Fruit fly (Drosophila melanogaster) whole organism, embryonic: ENCODE measurements around the gene CG34135.

Experiments
- Abd-B ChIP-seq: fragments of 200-800 bp; sonication (Bioruptor generic); optimal IDR thresholded peaks from 2 replicates; lab custom pipeline; 2018; ENCODE audit warnings: missing biosample characterization, mild to moderate bottlenecking, missing genetic modification characterization, moderate library complexity
- CG11247 ChIP-seq: fragments of 200-800 bp; sonication (Bioruptor generic); IDR thresholded peaks from 2 replicates; pipeline ENCODE4 v1.3.6; 2022; ENCODE audit warnings: missing biosample characterization, missing genetic modification characterization
- CG12071 ChIP-seq: fragments of 200-800 bp; sonication (Bioruptor generic); optimal IDR thresholded peaks from 3 replicates; lab custom pipeline; 2018; ENCODE audit warnings: missing biosample characterization, mild to moderate bottlenecking, missing genetic modification characterization
- CG12744 ChIP-seq: fragments of 200-800 bp; sonication (Bioruptor generic); optimal IDR thresholded peaks from 2 replicates; lab custom pipeline; 2016; ENCODE audit warnings: missing biosample characterization, missing genetic modification characterization
- CG12769 ChIP-seq: fragments of 200-800 bp; sonication (Bioruptor generic); optimal IDR thresholded peaks from 2 replicates; lab custom pipeline; 2019; ENCODE audit warnings: missing biosample characterization, mild to moderate bottlenecking, missing genetic modification characterization, moderate library complexity
- CG14965 ChIP-seq: fragments of 200-800 bp; sonication (Bioruptor generic); optimal IDR thresholded peaks from 2 replicates; lab custom pipeline; 2016; ENCODE audit warnings: missing biosample characterization, missing genetic modification characterization, borderline replicate concordance
- CG15479 ChIP-seq: fragments of 200-800 bp; sonication (Bioruptor generic); optimal IDR thresholded peaks from 3 replicates; lab custom pipeline; 2019; ENCODE audit warnings: missing biosample characterization, mild to moderate bottlenecking, missing genetic modification characterization, moderate library complexity
- CG15514 ChIP-seq: fragments of 200-800 bp; sonication (Bioruptor generic); optimal IDR thresholded peaks from 3 replicates; lab custom pipeline; 2017; ENCODE audit warnings: missing biosample characterization, missing genetic modification characterization, mild to moderate bottlenecking, moderate library complexity, missing genetic modification reagents
- CG16863 ChIP-seq: fragments of 200-800 bp; sonication (Bioruptor generic); optimal IDR thresholded peaks from 3 replicates; lab custom pipeline; 2016; ENCODE audit warnings: missing biosample characterization, missing genetic modification characterization
- CG17328 ChIP-seq: fragments of 200-800 bp; sonication (Bioruptor generic); IDR thresholded peaks from 2 replicates; pipeline ENCODE4 v1.3.6; 2022; ENCODE audit warnings: missing biosample characterization, missing genetic modification characterization
- CG17385 ChIP-seq: fragments of 200-800 bp; sonication (Bioruptor generic); optimal IDR thresholded peaks from 3 replicates; lab custom pipeline; 2018; ENCODE audit warnings: missing biosample characterization, mild to moderate bottlenecking, missing genetic modification characterization
- CG32532 ChIP-seq: fragments of 200-800 bp; sonication (Bioruptor generic); IDR thresholded peaks from 2 replicates; pipeline ENCODE4 v1.3.6; 2022; ENCODE audit warnings: missing biosample characterization, missing genetic modification characterization
- CG34376 ChIP-seq: fragments of 200-800 bp; sonication (Bioruptor generic); optimal IDR thresholded peaks from 2 replicates; lab custom pipeline; 2018; ENCODE audit warnings: missing biosample characterization, mild to moderate bottlenecking, missing genetic modification characterization
- CG4282 ChIP-seq: fragments of 200-800 bp; sonication (Bioruptor generic); optimal IDR thresholded peaks from 2 replicates; lab custom pipeline; 2016; ENCODE audit warnings: missing biosample characterization, missing genetic modification characterization
- CG5245 ChIP-seq: fragments of 200-800 bp; sonication (Bioruptor generic); optimal IDR thresholded peaks from 3 replicates; lab custom pipeline; 2016; ENCODE audit warnings: missing biosample characterization, missing genetic modification characterization
- CG6689 ChIP-seq: fragments of 200-800 bp; sonication (Bioruptor generic); IDR thresholded peaks from 2 replicates; pipeline ENCODE4 v1.3.6; 2022; ENCODE audit warnings: missing biosample characterization, missing genetic modification characterization
- CG6791 ChIP-seq: fragments of 200-800 bp; sonication (Bioruptor generic); IDR thresholded peaks from 3 replicates; pipeline ENCODE4 v1.3.6; 2022; ENCODE audit warnings: missing biosample characterization, missing genetic modification characterization; ENCODE audit not compliant: partially characterized antibody
- CG6854 ChIP-seq: fragments of 200-800 bp; sonication (Bioruptor generic); optimal IDR thresholded peaks from 3 replicates; lab custom pipeline; 2017; ENCODE audit warnings: missing biosample characterization, mild to moderate bottlenecking, missing genetic modification characterization
- CG9609 ChIP-seq: fragments of 200-800 bp; sonication (Bioruptor generic); optimal IDR thresholded peaks from 3 replicates; lab custom pipeline; 2016; ENCODE audit warnings: missing biosample characterization, missing genetic modification characterization
- CrebB ChIP-seq: fragments of 200-800 bp; sonication (Bioruptor generic); optimal IDR thresholded peaks from 3 replicates; lab custom pipeline; 2018; ENCODE audit warnings: missing biosample characterization, mild to moderate bottlenecking, missing genetic modification characterization
- D19B ChIP-seq: fragments of 200-800 bp; sonication (Bioruptor generic); optimal IDR thresholded peaks from 2 replicates; lab custom pipeline; 2017; ENCODE audit warnings: missing biosample characterization, mild to moderate bottlenecking, missing genetic modification characterization
- Dp ChIP-seq: fragments of 200-800 bp; sonication (Bioruptor generic); optimal IDR thresholded peaks from 2 replicates; lab custom pipeline; 2018; ENCODE audit warnings: missing biosample characterization, mild to moderate bottlenecking, missing genetic modification characterization, moderate library complexity
- Gug ChIP-seq: fragments of 200-800 bp; sonication (Bioruptor generic); IDR thresholded peaks from 4 replicates; pipeline ENCODE4 v1.3.6; 2022; ENCODE audit warnings: missing biosample characterization, missing genetic modification characterization
- H15 ChIP-seq: fragments of 200-800 bp; sonication (Bioruptor generic); IDR thresholded peaks from 3 replicates; pipeline ENCODE4 v1.3.6; 2022; ENCODE audit warnings: missing biosample characterization, missing genetic modification characterization
- Optix ChIP-seq: fragments of 200-800 bp; sonication (Bioruptor generic); IDR thresholded peaks from 3 replicates; pipeline ENCODE4 v1.3.6; 2022; ENCODE audit warnings: missing biosample characterization, missing genetic modification characterization
- PHDP ChIP-seq: fragments of 200-800 bp; sonication (Bioruptor generic); optimal IDR thresholded peaks from 3 replicates; lab custom pipeline; 2018; ENCODE audit warnings: missing biosample characterization, mild to moderate bottlenecking, missing genetic modification characterization, moderate library complexity
- Sin3A ChIP-seq: fragments of >200 bp; optimal IDR thresholded peaks from 2 replicates; lab custom pipeline; 2018
- TFAM ChIP-seq: fragments of 200-800 bp; sonication (Bioruptor generic); optimal IDR thresholded peaks from 2 replicates; lab custom pipeline; 2017; ENCODE audit warnings: missing biosample characterization, missing genetic modification characterization, inconsistent platforms
- bowl ChIP-seq: fragments of 200-800 bp; sonication (Bioruptor generic); IDR thresholded peaks from 2 replicates; pipeline ENCODE4 v1.3.6; 2022; ENCODE audit warnings: missing biosample characterization, missing genetic modification characterization
- bsh ChIP-seq, 2 experiments: fragments of 200-800 bp; sonication (Bioruptor generic); optimal IDR thresholded peaks; 2 replicates each; lab custom pipeline; 2017 to 2018; ENCODE audit warnings: mild to moderate bottlenecking in 2 of 2, missing biosample characterization in 2 of 2, missing genetic modification characterization in 2 of 2, moderate library complexity in 1 of 2
- da ChIP-seq: fragments of 200-800 bp; sonication (Bioruptor generic); optimal IDR thresholded peaks from 2 replicates; lab custom pipeline; 2016; ENCODE audit warnings: missing biosample characterization, missing genetic modification characterization
- dmrt11E ChIP-seq: fragments of 200-800 bp; sonication (Bioruptor generic); optimal IDR thresholded peaks from 3 replicates; lab custom pipeline; 2018; ENCODE audit warnings: missing biosample characterization, mild to moderate bottlenecking, missing genetic modification characterization, moderate library complexity
- dmrt99B ChIP-seq: fragments of 200-800 bp; sonication (Bioruptor generic); optimal IDR thresholded peaks from 2 replicates; lab custom pipeline; 2018; ENCODE audit warnings: missing biosample characterization, mild to moderate bottlenecking, missing genetic modification characterization, moderate library complexity
- gem ChIP-seq: fragments of 200-800 bp; sonication (Bioruptor generic); optimal IDR thresholded peaks from 2 replicates; lab custom pipeline; 2019; ENCODE audit warnings: missing biosample characterization, mild to moderate bottlenecking, missing genetic modification characterization, moderate library complexity
- hbn ChIP-seq: fragments of 200-800 bp; sonication (Bioruptor generic); IDR thresholded peaks from 2 replicates; pipeline ENCODE4 v1.3.6; 2022; ENCODE audit warnings: missing biosample characterization, missing genetic modification characterization; ENCODE audit not compliant: partially characterized antibody
- jigr1 ChIP-seq: fragments of 200-800 bp; sonication (Bioruptor generic); IDR thresholded peaks from 3 replicates; pipeline ENCODE4 v1.3.6; 2022; ENCODE audit warnings: missing biosample characterization, missing genetic modification characterization
- jumu ChIP-seq: fragments of 200-800 bp; sonication (Bioruptor generic); optimal IDR thresholded peaks from 3 replicates; lab custom pipeline; 2016; ENCODE audit warnings: missing biosample characterization, missing genetic modification characterization
- mirr ChIP-seq: fragments of 200-800 bp; sonication (Bioruptor generic); optimal IDR thresholded peaks from 3 replicates; lab custom pipeline; 2018; ENCODE audit warnings: missing biosample characterization, mild to moderate bottlenecking, missing genetic modification characterization
- nau ChIP-seq: fragments of 200-800 bp; sonication (Bioruptor generic); optimal IDR thresholded peaks from 3 replicates; lab custom pipeline; 2017; ENCODE audit warnings: missing biosample characterization, mild to moderate bottlenecking, missing genetic modification characterization, missing genetic modification reagents
- p53 ChIP-seq: fragments of 200-800 bp; sonication (Bioruptor generic); optimal IDR thresholded peaks from 2 replicates; lab custom pipeline; 2016; ENCODE audit warnings: missing biosample characterization, missing genetic modification characterization
- peb ChIP-seq: fragments of 200-800 bp; sonication (Bioruptor generic); IDR thresholded peaks from 2 replicates; pipeline ENCODE4 v1.3.6; 2022; ENCODE audit warnings: missing biosample characterization, missing genetic modification characterization
- ranshi ChIP-seq: fragments of 200-800 bp; sonication (Bioruptor generic); IDR thresholded peaks from 2 replicates; pipeline ENCODE4 v1.3.6; 2022; ENCODE audit warnings: missing biosample characterization, missing genetic modification characterization
- row ChIP-seq: fragments of 200-800 bp; sonication (Bioruptor generic); IDR thresholded peaks from 3 replicates; pipeline ENCODE4 v1.3.6; 2022; ENCODE audit warnings: missing biosample characterization, missing genetic modification characterization
- so ChIP-seq: fragments of 200-800 bp; sonication (Bioruptor generic); IDR thresholded peaks from 3 replicates; pipeline ENCODE4 v1.3.6; 2022; ENCODE audit warnings: missing biosample characterization, missing genetic modification characterization
- sug ChIP-seq: fragments of 200-800 bp; optimal IDR thresholded peaks from 2 replicates; lab custom pipeline; 2019; ENCODE audit warnings: missing biosample characterization, mild to moderate bottlenecking, missing genetic modification characterization, moderate library complexity
- tap ChIP-seq: fragments of 200-800 bp; optimal IDR thresholded peaks from 3 replicates; lab custom pipeline; 2019; ENCODE audit warnings: missing biosample characterization, mild to moderate bottlenecking, missing genetic modification characterization, moderate library complexity
- unc-4 ChIP-seq: fragments of 200-800 bp; sonication (Bioruptor generic); IDR thresholded peaks from 2 replicates; pipeline ENCODE4 v1.3.6; 2022; ENCODE audit warnings: missing biosample characterization, missing genetic modification characterization; ENCODE audit not compliant: partially characterized antibody

CG34135 gene

dm6 chr3R:8711890-8712449 lies 56.0 kb downstream of the CG34135 start (continued):
- TF ChIP-seq p53 (GFP tag; lab: Kevin White, UChicago), result no peak
- peak; percentile 19 for TF ChIP-seq CG17385
- no peak for TF ChIP-seq hbn
- TF ChIP-seq Dp (GFP tag; lab: Kevin White, UChicago), result no peak
- TF ChIP-seq jigr1 (GFP tag; lab: Robert Waterston, UW), result no peak
- TF ChIP-seq D19B (GFP tag; lab: Kevin White, UChicago), result no peak
- no peak for TF ChIP-seq Sin3A (lab: Kevin White, UChicago)
- no peak for TF ChIP-seq unc-4 (GFP tag; lab: Robert Waterston, UW)
- 0 out of 3 replicates have a peak, but pooled peaks have one; percentile 26 for TF ChIP-seq Optix (GFP tag; lab: Robert Waterston, UW)
- TF ChIP-seq da (GFP tag; lab: Kevin White, UChicago), result no peak
- TF ChIP-seq gem (tag; lab: Kevin White, UChicago), result peak; percentile 50
- TF ChIP-seq bowl (GFP tag; lab: Robert Waterston, UW), result 0 out of 2 replicates have a peak, but pooled peaks have one; percentile 12
- TF ChIP-seq nau (GFP tag; lab: Kevin White, UChicago), result no peak
- TF ChIP-seq mirr, result peak; percentile 48
- no peak for TF ChIP-seq CG6791 (GFP tag; lab: Robert Waterston, UW)
- no peak for TF ChIP-seq CG12769
- TF ChIP-seq CG34376 (GFP tag; lab: Kevin White, UChicago), result peak; percentile 39
- no peak for TF ChIP-seq CG6854 (GFP tag; lab: Kevin White, UChicago)
- no peak for TF ChIP-seq CG12744 (GFP tag; lab: Kevin White, UChicago)
- TF ChIP-seq ranshi, result no peak
- peak; percentile 3 for TF ChIP-seq tap
- TF ChIP-seq TFAM (GFP tag; lab: Kevin White, UChicago), result no peak
- TF ChIP-seq CG6689 (GFP tag; lab: Robert Waterston, UW), result no peak
- peak; percentile 3 for TF ChIP-seq PHDP (tag; lab: Kevin White, UChicago)
- no peak for TF ChIP-seq dmrt11E (tag; lab: Kevin White, UChicago)
- TF ChIP-seq CG15514 (GFP tag; lab: Kevin White, UChicago), result no peak
- TF ChIP-seq CG12071 (GFP tag; lab: Kevin White, UChicago), result no peak
- TF ChIP-seq bsh (GFP tag; optimal IDR thresholded peaks at IDR 0.05; lab: Kevin White, UChicago), result peak in 1 of 2 experiments; percentile 50
- TF ChIP-seq CG4282 (GFP tag; lab: Kevin White, UChicago), result no peak
- TF ChIP-seq jumu, result no peak
- TF ChIP-seq dmrt99B, result peak; percentile 41
- peak; percentile 7; the same call in 1 of the 2 replicates for TF ChIP-seq CG17328 (GFP tag; lab: Robert Waterston, UW)
- no peak for TF ChIP-seq CG9609
- no peak for TF ChIP-seq peb (GFP tag; lab: Robert Waterston, UW)
- no peak for TF ChIP-seq Gug (GFP tag; lab: Robert Waterston, UW)
- TF ChIP-seq CG11247, result no peak
- TF ChIP-seq CG16863, result no peak
- TF ChIP-seq CG15479 (GFP tag; lab: Kevin White, UChicago), result no peak
- TF ChIP-seq CrebB (tag; lab: Kevin White, UChicago), result no peak
- TF ChIP-seq CG14965 (GFP tag; lab: Kevin White, UChicago), result no peak
- 0 out of 3 replicates have a peak, but pooled peaks have one; percentile 45 for TF ChIP-seq so (GFP tag; lab: Robert Waterston, UW)
- no peak for TF ChIP-seq CG32532 (GFP tag; lab: Robert Waterston, UW)
- TF ChIP-seq CG5245, result no peak
- TF ChIP-seq sug (tag; lab: Kevin White, UChicago), result peak; percentile 11
- no peak for TF ChIP-seq H15 (GFP tag; lab: Robert Waterston, UW)
- TF ChIP-seq row, result peak; percentile 37; the same call in 1 of the 3 replicates
- no peak for TF ChIP-seq Abd-B (GFP tag; lab: Kevin White, UChicago)
